Worm (Caenorhabditis elegans): ENCODE measurements around the gene C26E1.1.

The C26E1.1 gene

ce11 chrV:13272275-13272674 lies 25.0 kb upstream of the C26E1.1 start:
- no peak for TF ChIP-seq tab-1 (GFP tag; IDR thresholded peaks at IDR 0.05)
- TF ChIP-seq ref-1 (GFP tag; conservative IDR thresholded peaks at IDR 0.05) = no peak

ce11 chrV:13273302-13273701 lies 24.0 kb upstream of the C26E1.1 start:
- no peak for TF ChIP-seq tab-1 (GFP tag; IDR thresholded peaks at IDR 0.05)

ce11 chrV:13274615-13275014 lies 22.7 kb upstream of the C26E1.1 start:
- TF ChIP-seq ref-1 (GFP tag; conservative IDR thresholded peaks at IDR 0.05) (no peak), ztf-29 (GFP tag; IDR thresholded peaks at IDR 0.05) (no peak), ztf-23 (GFP tag; IDR thresholded peaks at IDR 0.05) (no peak), med-1 (GFP tag; optimal IDR thresholded peaks at IDR 0.05; ENCODE audit: insufficient read depth) (no peak), flt-1 (GFP tag; IDR thresholded peaks at IDR 0.05) (no peak), T22C8.4 (GFP tag; IDR thresholded peaks at IDR 0.05) (no peak), klf-2 (GFP tag; conservative IDR thresholded peaks at IDR 0.05) (no peak), tab-1 (GFP tag; IDR thresholded peaks at IDR 0.05) (no peak), cog-1 (tag; optimal IDR thresholded peaks at IDR 0.05) (no peak)

- no peak for TF ChIP-seq ztf-29 (GFP tag; IDR thresholded peaks at IDR 0.05)
- no peak for TF ChIP-seq tab-1 (GFP tag; IDR thresholded peaks at IDR 0.05)
- no peak for TF ChIP-seq ztf-23 (GFP tag; IDR thresholded peaks at IDR 0.05)
Measured at ce11 chrV:13275959-13276358, 21.4 kb upstream of the C26E1.1 start, which contains the start of gene F32F2.4. F32F2.4 (plus strand) TSS chrV:13276259.

ce11 chrV:13280382-13280781 lies 16.9 kb upstream of the C26E1.1 start:
- no peak for TF ChIP-seq ref-1 (GFP tag; conservative IDR thresholded peaks at IDR 0.05)
- no peak for TF ChIP-seq T22C8.4 (GFP tag; IDR thresholded peaks at IDR 0.05)
- no peak for TF ChIP-seq cog-1 (tag; optimal IDR thresholded peaks at IDR 0.05)
- no peak for TF ChIP-seq klf-2 (GFP tag; conservative IDR thresholded peaks at IDR 0.05)
- TF ChIP-seq flt-1 (GFP tag; IDR thresholded peaks at IDR 0.05) = no peak
- TF ChIP-seq med-1 (GFP tag; optimal IDR thresholded peaks at IDR 0.05; ENCODE audit: insufficient read depth) = no peak
- TF ChIP-seq tab-1 (GFP tag; IDR thresholded peaks at IDR 0.05) = no peak
- TF ChIP-seq ztf-29 (GFP tag; IDR thresholded peaks at IDR 0.05) = no peak
- TF ChIP-seq ztf-23 (GFP tag; IDR thresholded peaks at IDR 0.05) = no peak

ce11 chrV:13282958-13283357 lies 14.4 kb upstream of the C26E1.1 start:
- TF ChIP-seq ref-1 (GFP tag; conservative IDR thresholded peaks at IDR 0.05) = no peak
- no peak for TF ChIP-seq med-1 (GFP tag; optimal IDR thresholded peaks at IDR 0.05; ENCODE audit: insufficient read depth)
- TF ChIP-seq klf-2 (GFP tag; conservative IDR thresholded peaks at IDR 0.05) = no peak

- TF ChIP-seq ztf-29 (GFP tag; IDR thresholded peaks at IDR 0.05) (no peak), klf-2 (GFP tag; conservative IDR thresholded peaks at IDR 0.05) (no peak), flt-1 (GFP tag; IDR thresholded peaks at IDR 0.05) (no peak), tab-1 (GFP tag; IDR thresholded peaks at IDR 0.05) (no peak), ztf-23 (GFP tag; IDR thresholded peaks at IDR 0.05) (no peak), T22C8.4 (GFP tag; IDR thresholded peaks at IDR 0.05) (no peak), ref-1 (GFP tag; conservative IDR thresholded peaks at IDR 0.05) (no peak), med-1 (GFP tag; optimal IDR thresholded peaks at IDR 0.05; ENCODE audit: insufficient read depth) (no peak), cog-1 (tag; optimal IDR thresholded peaks at IDR 0.05) (no peak)
Measured at ce11 chrV:13285284-13285683, 12.0 kb upstream of the C26E1.1 start.

ce11 chrV:13286525-13286924 lies 10.8 kb upstream of the C26E1.1 start:
- TF ChIP-seq ztf-29 (GFP tag; IDR thresholded peaks at IDR 0.05) (no peak), tab-1 (GFP tag; IDR thresholded peaks at IDR 0.05) (no peak), ztf-23 (GFP tag; IDR thresholded peaks at IDR 0.05) (no peak), klf-2 (GFP tag; conservative IDR thresholded peaks at IDR 0.05) (no peak), ref-1 (GFP tag; conservative IDR thresholded peaks at IDR 0.05) (no peak), flt-1 (GFP tag; IDR thresholded peaks at IDR 0.05) (no peak), cog-1 (tag; optimal IDR thresholded peaks at IDR 0.05) (no peak)

ce11 chrV:13288881-13289280 lies 8.4 kb upstream of the C26E1.1 start:
- no peak for TF ChIP-seq cog-1 (tag; optimal IDR thresholded peaks at IDR 0.05)
- TF ChIP-seq med-1 (GFP tag; optimal IDR thresholded peaks at IDR 0.05; ENCODE audit: insufficient read depth) = no peak
- TF ChIP-seq klf-2 (GFP tag; conservative IDR thresholded peaks at IDR 0.05) = no peak
- TF ChIP-seq flt-1 (GFP tag; IDR thresholded peaks at IDR 0.05) = no peak
- no peak for TF ChIP-seq T22C8.4 (GFP tag; IDR thresholded peaks at IDR 0.05)
- TF ChIP-seq ztf-29 (GFP tag; IDR thresholded peaks at IDR 0.05) = no peak
- no peak for TF ChIP-seq ref-1 (GFP tag; conservative IDR thresholded peaks at IDR 0.05)
- TF ChIP-seq tab-1 (GFP tag; IDR thresholded peaks at IDR 0.05) = no peak
- no peak for TF ChIP-seq ztf-23 (GFP tag; IDR thresholded peaks at IDR 0.05)

ce11 chrV:13294507-13294906 lies 2.8 kb upstream of the C26E1.1 start:
- TF ChIP-seq med-1 (GFP tag; optimal IDR thresholded peaks at IDR 0.05; ENCODE audit: insufficient read depth) = no peak
- TF ChIP-seq T22C8.4 (GFP tag; IDR thresholded peaks at IDR 0.05) = no peak
- TF ChIP-seq flt-1 (GFP tag; IDR thresholded peaks at IDR 0.05) = no peak
- TF ChIP-seq tab-1 (GFP tag; IDR thresholded peaks at IDR 0.05) = no peak
- TF ChIP-seq cog-1 (tag; optimal IDR thresholded peaks at IDR 0.05) = no peak
- TF ChIP-seq klf-2 (GFP tag; conservative IDR thresholded peaks at IDR 0.05) = no peak
- no peak for TF ChIP-seq ztf-23 (GFP tag; IDR thresholded peaks at IDR 0.05)
- no peak for TF ChIP-seq ztf-29 (GFP tag; IDR thresholded peaks at IDR 0.05)
- no peak for TF ChIP-seq ref-1 (GFP tag; conservative IDR thresholded peaks at IDR 0.05)

- TF ChIP-seq T22C8.4 (GFP tag; IDR thresholded peaks at IDR 0.05) (no peak), ztf-23 (GFP tag; IDR thresholded peaks at IDR 0.05) (no peak), cog-1 (tag; optimal IDR thresholded peaks at IDR 0.05) (no peak), klf-2 (GFP tag; conservative IDR thresholded peaks at IDR 0.05) (no peak), ztf-29 (GFP tag; IDR thresholded peaks at IDR 0.05) (no peak), med-1 (GFP tag; optimal IDR thresholded peaks at IDR 0.05; ENCODE audit: insufficient read depth) (no peak), flt-1 (GFP tag; IDR thresholded peaks at IDR 0.05) (no peak), ref-1 (GFP tag; conservative IDR thresholded peaks at IDR 0.05) (no peak), tab-1 (GFP tag; IDR thresholded peaks at IDR 0.05) (no peak)
Measured at ce11 chrV:13295859-13296258, 1.5 kb upstream of the C26E1.1 start, which contains the start of gene uig-1. uig-1 (minus strand) TSS chrV:13295978.

All from whole organism, midembryonic.